Fruit fly (Drosophila melanogaster) S2 (cell line): ENCODE measurements around the gene CG10237.

Experiments
- CG8478 ChIP-seq: fragments of >200 bp; optimal IDR thresholded peaks from 2 replicates; lab custom pipeline; 2018
- CTCF ChIP-seq, 2 experiments: fragments of >200 bp; optimal IDR thresholded peaks; 2 replicates each; lab custom pipeline; 2018

dm6 chr2L:19397617-19398316 is 44.8 kb downstream of the CG10237 start:
- TF ChIP-seq CG8478 (lab: Kevin White, UChicago) (no peak), CTCF (optimal IDR thresholded peaks at IDR 0.05; lab: Kevin White, UChicago) (no peak)
